Worm (Caenorhabditis elegans) whole organism, late embryonic: ENCODE results near the gene C25H3.17.

Experiments used
- ceh-6 ChIP-seq: fragments of 200-800 bp; sonication (Bioruptor generic); optimal IDR thresholded peaks from 2 replicates; lab custom pipeline; 2018; ENCODE audit warnings: mild to moderate bottlenecking, missing genetic modification characterization, missing compliant biosample characterization
- elt-2 ChIP-seq: sonication (generic microtip); optimal IDR thresholded peaks from 2 replicates; lab custom pipeline; 2016; ENCODE audit warnings: missing genetic modification reagents, missing genetic modification characterization, missing compliant biosample characterization
- mec-3 ChIP-seq: sonication (generic microtip); optimal IDR thresholded peaks from 2 replicates; lab custom pipeline; 2016; ENCODE audit warnings: borderline replicate concordance, missing genetic modification characterization, missing compliant biosample characterization
- nhr-232 ChIP-seq: sonication (generic microtip); optimal IDR thresholded peaks from 2 replicates; lab custom pipeline; 2016; ENCODE audit warnings: missing genetic modification characterization, missing compliant biosample characterization

ce11 chrII:5691216-5691771, 21.8 kb upstream of the C25H3.17 start, which contains the start of the genes ndub-5 and eif-2D:
- TF ChIP-seq nhr-232 (tag; lab: Kevin White, UChicago) = no peak
- TF ChIP-seq mec-3 = no peak
- no peak for TF ChIP-seq ceh-6 (GFP tag; lab: Kevin White, UChicago)
- peak; percentile 83 for TF ChIP-seq elt-2 (tag; lab: Kevin White, UChicago)
